Fruit fly (Drosophila melanogaster) whole organism, wandering third instar larva: ENCODE results near the gene east.

Experiments
- Hr83 ChIP-seq: fragments of 200-300 bp; sonication (Bioruptor generic); optimal IDR thresholded peaks from 2 replicates; lab custom pipeline; 2016; ENCODE audit warnings: missing biosample characterization, mild to moderate bottlenecking, missing genetic modification characterization, moderate library complexity; ENCODE audit not compliant: poor library complexity, severe bottlenecking
- jim ChIP-seq: fragments of 175-275, 200-325 bp; sonication (Bioruptor generic); optimal IDR thresholded peaks from 2 replicates; lab custom pipeline; 2016; ENCODE audit warnings: missing biosample characterization, mild to moderate bottlenecking, missing genetic modification characterization

DNA sequence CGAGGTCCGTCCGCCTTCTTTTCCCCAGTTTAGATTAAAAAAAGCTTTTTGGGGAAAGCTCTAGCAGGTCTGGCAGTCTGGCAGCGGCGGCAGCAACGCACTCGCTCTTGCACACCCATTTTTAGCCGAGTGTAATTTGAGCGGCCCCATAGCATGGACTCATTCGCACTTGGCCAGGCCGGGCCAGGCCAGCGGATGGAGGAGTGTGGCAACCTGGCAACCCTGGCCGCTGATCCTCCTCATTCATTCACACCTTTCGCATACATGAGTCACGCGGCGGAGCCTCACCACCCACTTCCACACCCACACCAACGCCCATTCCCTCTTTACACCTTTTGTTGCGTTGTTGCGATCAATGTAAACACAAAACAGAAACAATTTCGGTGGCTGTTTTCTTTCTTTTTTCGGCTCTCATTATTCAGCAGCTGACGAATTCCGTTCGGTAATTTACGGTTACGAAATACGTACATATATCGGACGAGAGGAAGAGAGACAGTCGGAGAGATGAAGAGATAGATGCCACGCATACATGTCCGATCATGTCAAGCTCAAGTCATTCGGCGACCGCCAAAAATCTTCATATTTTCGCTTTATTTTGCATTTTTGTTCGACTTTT lies 22.3 kb downstream of the east start:
- TF ChIP-seq Hr83 (no peak), jim (GFP tag; lab: Kevin White, UChicago) (no peak)
